Fruit fly (Drosophila melanogaster): ENCODE measurements around the gene stai.

DNA sequence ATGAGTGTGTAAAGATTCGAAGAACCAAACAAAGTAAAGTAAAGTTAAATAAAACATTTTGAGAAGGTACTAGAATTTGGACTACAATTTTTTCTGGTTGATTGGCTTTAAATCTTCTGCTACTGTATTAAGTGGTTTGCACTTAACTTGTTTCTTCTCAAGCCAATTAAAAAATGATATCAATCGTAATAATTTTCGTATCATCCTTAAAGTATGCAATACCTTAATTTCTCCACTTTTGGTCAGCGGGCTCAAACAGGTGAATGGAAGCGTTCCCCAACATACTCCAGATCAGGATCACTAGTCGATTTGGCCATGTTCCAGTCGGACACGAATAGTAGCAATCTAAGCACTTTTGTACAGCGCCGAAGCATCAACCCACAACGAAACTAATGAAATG, 26.3 kb upstream of the stai start:
- TF ChIP-seq CG8478 (optimal IDR thresholded peaks at IDR 0.05) (no peak), pan (optimal IDR thresholded peaks at IDR 0.05) (no peak), usp (GFP tag; optimal IDR thresholded peaks at IDR 0.05) (no peak)

Measured in whole organism.